Worm (Caenorhabditis elegans) whole organism, L2 larva: ENCODE data around the gene F21C10.6.

Experiments used
- C34F6.9 ChIP-seq: fragments of 150-350 bp; optimal IDR thresholded peaks from 2 replicates; lab custom pipeline; 2014; ENCODE audit warnings: missing biosample characterization, missing genetic modification characterization
- Y55F3AM.14 ChIP-seq: fragments of 200-800 bp; sonication (Bioruptor generic); optimal IDR thresholded peaks from 2 replicates; lab custom pipeline; 2018; ENCODE audit warnings: mild to moderate bottlenecking, missing genetic modification characterization, missing compliant biosample characterization
- ZK546.5 ChIP-seq: sonication (generic microtip); optimal IDR thresholded peaks from 2 replicates; lab custom pipeline; 2017; ENCODE audit warnings: missing biosample characterization, missing genetic modification characterization
- alr-1 ChIP-seq: fragments of 150-350 bp; optimal IDR thresholded peaks from 2 replicates; lab custom pipeline; 2014; ENCODE audit warnings: missing biosample characterization, missing genetic modification characterization
- aly-2 ChIP-seq: fragments of 150-350 bp; optimal IDR thresholded peaks from 2 replicates; lab custom pipeline; 2014; ENCODE audit warnings: missing biosample characterization, missing genetic modification characterization
- ama-1 ChIP-seq: fragments of 150-350 bp; optimal IDR thresholded peaks from 2 replicates; lab custom pipeline; 2018; ENCODE audit warnings: inconsistent platforms
- ceh-16 ChIP-seq: fragments of 150-350 bp; optimal IDR thresholded peaks from 2 replicates; lab custom pipeline; 2014; ENCODE audit warnings: missing biosample characterization, missing genetic modification characterization
- crh-2 ChIP-seq: sonication (generic microtip); optimal IDR thresholded peaks from 2 replicates; lab custom pipeline; 2017; ENCODE audit warnings: missing biosample characterization, missing genetic modification characterization
- dmd-4 ChIP-seq: sonication (generic microtip); optimal IDR thresholded peaks from 2 replicates; lab custom pipeline; 2017; ENCODE audit warnings: missing biosample characterization, missing genetic modification characterization
- elt-1 ChIP-seq: fragments of 150-350 bp; optimal IDR thresholded peaks from 2 replicates; lab custom pipeline; 2014; ENCODE audit warnings: missing biosample characterization, missing genetic modification characterization
- elt-3 ChIP-seq: sonication (generic microtip); optimal IDR thresholded peaks from 2 replicates; lab custom pipeline; 2017; ENCODE audit warnings: missing biosample characterization, missing genetic modification characterization
- gmeb-1 ChIP-seq: fragments of 150-350 bp; optimal IDR thresholded peaks from 2 replicates; lab custom pipeline; 2014; ENCODE audit warnings: missing biosample characterization, missing genetic modification characterization
- lin-11 ChIP-seq: fragments of 150-350 bp; sonication (generic microtip); optimal IDR thresholded peaks from 2 replicates; lab custom pipeline; 2014; ENCODE audit warnings: missing biosample characterization, missing genetic modification characterization, inconsistent platforms, mixed read lengths
- lin-13 ChIP-seq: fragments of 150-350 bp; optimal IDR thresholded peaks from 2 replicates; lab custom pipeline; 2014; ENCODE audit warnings: missing biosample characterization, missing genetic modification reagents, missing genetic modification characterization
- lin-39 ChIP-seq: fragments of 150-350 bp; optimal IDR thresholded peaks from 2 replicates; lab custom pipeline; 2014; ENCODE audit warnings: missing biosample characterization, missing genetic modification reagents, missing genetic modification characterization
- lsy-2 ChIP-seq, 2 experiments: fragments of 150-350 bp in 1 of 2; sonication (generic microtip) in 1 of 2; optimal IDR thresholded peaks; 2 replicates each; lab custom pipeline; 2014 to 2017; ENCODE audit warnings: missing biosample characterization in 2 of 2, missing genetic modification characterization in 2 of 2
- mab-5 ChIP-seq: fragments of 150-350 bp; optimal IDR thresholded peaks from 2 replicates; lab custom pipeline; 2014; ENCODE audit warnings: missing biosample characterization, missing genetic modification characterization
- mbf-1 ChIP-seq: sonication (generic microtip); optimal IDR thresholded peaks from 2 replicates; lab custom pipeline; 2017; ENCODE audit warnings: missing biosample characterization, missing genetic modification characterization
- mdl-1 ChIP-seq, 2 experiments: fragments of 150-350 bp in 1 of 2; sonication (generic microtip) in 1 of 2; optimal IDR thresholded peaks; 2 replicates each; lab custom pipeline; 2017; ENCODE audit warnings: missing biosample characterization in 2 of 2, missing genetic modification characterization in 2 of 2
- nhr-10 ChIP-seq: sonication (generic microtip); optimal IDR thresholded peaks from 2 replicates; lab custom pipeline; 2017; ENCODE audit warnings: missing biosample characterization, missing genetic modification characterization
- nhr-129 ChIP-seq: fragments of 150-350 bp; optimal IDR thresholded peaks from 2 replicates; lab custom pipeline; 2014; ENCODE audit warnings: missing biosample characterization, missing genetic modification characterization
- nhr-21 ChIP-seq: fragments of 150-350 bp; optimal IDR thresholded peaks from 2 replicates; lab custom pipeline; 2014; ENCODE audit warnings: missing biosample characterization, missing genetic modification characterization
- nhr-23 ChIP-seq: fragments of 150-350 bp; optimal IDR thresholded peaks from 2 replicates; lab custom pipeline; 2014; ENCODE audit warnings: missing biosample characterization, missing genetic modification reagents, missing genetic modification characterization
- nhr-237 ChIP-seq: fragments of 150-350 bp; optimal IDR thresholded peaks from 2 replicates; lab custom pipeline; 2014; ENCODE audit warnings: missing biosample characterization, missing genetic modification characterization
- nhr-25 ChIP-seq: fragments of 150-350 bp; sonication (generic microtip); optimal IDR thresholded peaks from 3 replicates; lab custom pipeline; 2014; ENCODE audit warnings: missing biosample characterization, missing genetic modification characterization
- nhr-6 ChIP-seq: fragments of 150-350 bp; optimal IDR thresholded peaks from 2 replicates; lab custom pipeline; 2014; ENCODE audit warnings: missing biosample characterization, missing genetic modification characterization
- nhr-77 ChIP-seq: fragments of 150-350 bp; optimal IDR thresholded peaks from 2 replicates; lab custom pipeline; 2014; ENCODE audit warnings: missing biosample characterization, missing genetic modification characterization
- peb-1 ChIP-seq: fragments of 150-350 bp; optimal IDR thresholded peaks from 2 replicates; lab custom pipeline; 2014; ENCODE audit warnings: missing biosample characterization, missing genetic modification characterization
- sem-4 ChIP-seq: fragments of 150-350 bp; optimal IDR thresholded peaks from 2 replicates; lab custom pipeline; 2014; ENCODE audit warnings: missing biosample characterization, missing genetic modification reagents, missing genetic modification characterization
- skn-1 ChIP-seq: sonication (generic microtip); optimal IDR thresholded peaks from 2 replicates; lab custom pipeline; 2017; ENCODE audit warnings: missing biosample characterization, missing genetic modification characterization
- sma-3 ChIP-seq: sonication (generic microtip); optimal IDR thresholded peaks from 2 replicates; lab custom pipeline; 2016; ENCODE audit warnings: missing genetic modification reagents, missing genetic modification characterization, missing compliant biosample characterization
- sma-9 ChIP-seq, 2 experiments: fragments of 150-350 bp in 1 of 2; sonication (generic microtip) in 1 of 2; optimal IDR thresholded peaks; 2 replicates each; lab custom pipeline; 2014 to 2016; ENCODE audit warnings: missing genetic modification characterization in 2 of 2, mild to moderate bottlenecking in 1 of 2, missing biosample characterization in 1 of 2, missing compliant biosample characterization in 1 of 2, missing genetic modification reagents in 1 of 2, moderate library complexity in 1 of 2
- snpc-4 ChIP-seq: fragments of 150-350 bp; optimal IDR thresholded peaks from 2 replicates; lab custom pipeline; 2014; ENCODE audit warnings: missing biosample characterization, missing genetic modification characterization
- unc-39 ChIP-seq: fragments of 150-350 bp; optimal IDR thresholded peaks from 2 replicates; lab custom pipeline; 2014; ENCODE audit warnings: missing biosample characterization, missing genetic modification characterization
- unc-55 ChIP-seq: fragments of 150-350 bp; sonication (generic microtip); optimal IDR thresholded peaks from 3 replicates; lab custom pipeline; 2014; ENCODE audit warnings: missing biosample characterization, missing genetic modification reagents, missing genetic modification characterization
- unc-62 ChIP-seq: fragments of 150-350 bp; optimal IDR thresholded peaks from 2 replicates; lab custom pipeline; 2014; ENCODE audit warnings: missing biosample characterization, missing genetic modification reagents, missing genetic modification characterization
- zag-1 ChIP-seq: fragments of 150-350 bp; optimal IDR thresholded peaks from 2 replicates; lab custom pipeline; 2014; ENCODE audit warnings: missing biosample characterization, missing genetic modification characterization
- ztf-1 ChIP-seq: fragments of 200-800 bp; sonication (Bioruptor generic); conservative IDR thresholded peaks from 2 replicates; pipeline ENCODE4 v1.3.6; 2022; ENCODE audit warnings: missing genetic modification characterization, missing compliant biosample characterization
- ztf-11 ChIP-seq: sonication (generic microtip); optimal IDR thresholded peaks from 2 replicates; lab custom pipeline; 2017; ENCODE audit warnings: missing biosample characterization, missing genetic modification characterization
- ztf-4 ChIP-seq: fragments of 150-350 bp; optimal IDR thresholded peaks from 2 replicates; lab custom pipeline; 2014; ENCODE audit warnings: missing biosample characterization, missing genetic modification characterization

Gene F21C10.6

DNA sequence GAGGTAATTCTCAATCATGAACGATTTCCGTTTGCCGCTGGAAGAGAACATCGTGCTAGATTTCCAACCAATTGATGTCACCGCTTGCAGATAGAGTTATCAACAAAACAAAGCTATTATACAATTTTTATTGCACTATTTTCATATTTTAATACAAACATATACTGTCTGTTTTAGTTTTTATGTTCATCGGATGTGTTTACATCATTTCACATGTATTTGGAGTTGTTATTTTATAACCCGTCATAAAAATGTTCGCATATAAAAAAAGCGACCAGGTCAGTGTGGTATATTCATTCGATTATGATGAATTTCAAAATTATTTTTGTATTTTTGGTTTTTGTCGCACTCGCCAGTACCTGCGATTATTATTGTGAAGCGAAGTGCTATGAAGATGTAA, 1.1 kb upstream of the F21C10.6 start, which contains the start of gene F21C10.11:
Gene F21C10.11, plus strand, starts transcription at position 301 of the 400 bp plus-strand sequence.
- TF ChIP-seq mab-5 (tag; lab: Kevin White, UChicago): no peak
- TF ChIP-seq mdl-1 (tag; optimal IDR thresholded peaks at IDR 0.05; lab: Kevin White, UChicago): no peak

DNA sequence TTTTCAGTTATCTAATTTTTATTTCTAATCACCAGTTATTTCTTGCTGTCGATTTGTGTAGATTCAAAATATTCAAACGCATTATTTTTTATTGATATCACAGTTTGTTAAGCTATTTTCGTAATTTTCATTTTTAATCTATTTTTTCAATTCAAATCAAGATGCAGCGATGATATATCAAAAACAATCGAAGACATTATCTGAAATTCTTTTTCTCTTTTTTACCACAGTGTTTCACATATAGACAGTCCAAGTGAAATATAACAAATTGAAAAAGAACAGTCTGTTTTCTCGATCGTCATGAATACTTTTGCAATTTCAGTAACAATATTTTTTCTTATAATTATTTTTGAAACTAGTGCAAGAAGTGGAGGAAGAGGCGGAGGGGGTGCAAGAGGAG, 1.1 kb downstream of the F21C10.6 start, which contains the start of gene F21C10.5:
Gene F21C10.5, plus strand, starts transcription at position 301 of the 400 bp plus-strand sequence.
- TF ChIP-seq unc-62 (GFP tag; lab: Kevin White, UChicago) (no peak), snpc-4 (no peak), mab-5 (tag; lab: Kevin White, UChicago) (no peak), nhr-23 (tag; lab: Kevin White, UChicago) (no peak), alr-1 (tag; lab: Kevin White, UChicago) (no peak), unc-39 (tag; lab: Kevin White, UChicago) (no peak), zag-1 (tag; lab: Kevin White, UChicago) (no peak), nhr-10 (tag; lab: Kevin White, UChicago) (no peak), unc-55 (no peak), ZK546.5 (tag; lab: Kevin White, UChicago) (no peak), aly-2 (no peak), mdl-1 (tag; optimal IDR thresholded peaks at IDR 0.05; lab: Kevin White, UChicago) (no peak), nhr-25 (tag; lab: Kevin White, UChicago) (no peak), C34F6.9 (tag; lab: Kevin White, UChicago) (no peak), gmeb-1 (tag; lab: Kevin White, UChicago) (no peak), lin-39 (tag; lab: Kevin White, UChicago) (no peak), elt-1 (no peak), sma-3 (GFP tag; lab: Kevin White, UChicago) (no peak)

- no peak for TF ChIP-seq mbf-1
- TF ChIP-seq C34F6.9 (tag; lab: Kevin White, UChicago): no peak
- no peak for TF ChIP-seq lin-39 (tag; lab: Kevin White, UChicago)
- TF ChIP-seq nhr-23 (tag; lab: Kevin White, UChicago): no peak
- no peak for TF ChIP-seq ZK546.5 (tag; lab: Kevin White, UChicago)
Observed at ce11 chrV:9126316-9126715, 2.0 kb downstream of the F21C10.6 start, which contains the start of gene F21C10.4. F21C10.4 (plus strand) TSS chrV:9126616.

DNA sequence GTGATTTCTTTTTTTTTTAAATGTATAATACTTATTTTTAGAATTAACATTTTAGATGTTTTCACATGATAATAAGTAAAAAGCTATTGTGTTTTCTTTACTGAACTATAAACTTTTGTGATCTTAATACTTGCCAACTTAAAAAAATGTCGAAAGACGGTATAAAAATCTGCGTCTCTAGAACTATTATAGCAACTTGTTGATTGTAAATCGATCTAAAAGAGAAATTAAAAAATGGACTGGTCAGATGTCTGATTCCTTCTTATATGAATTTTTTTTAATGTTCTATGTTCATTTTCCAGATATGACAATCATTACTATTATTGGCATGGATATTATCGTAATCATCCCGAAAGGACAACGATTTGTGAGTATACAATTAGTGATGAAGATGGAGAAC, 3.5 kb downstream of the F21C10.6 start, which contains the start of gene F21C10.3:
Gene F21C10.3, plus strand, starts transcription at position 301 of the 400 bp plus-strand sequence.
- TF ChIP-seq lin-11: no peak
- TF ChIP-seq unc-55: no peak
- TF ChIP-seq elt-3 (tag; lab: Kevin White, UChicago): no peak
- no peak for TF ChIP-seq ceh-16 (tag; lab: Kevin White, UChicago)
- no peak for TF ChIP-seq lin-13
- TF ChIP-seq nhr-23 (tag; lab: Kevin White, UChicago): no peak
- TF ChIP-seq alr-1 (tag; lab: Kevin White, UChicago): no peak
- TF ChIP-seq skn-1 (tag; lab: Kevin White, UChicago): no peak
- TF ChIP-seq mbf-1: no peak
- TF ChIP-seq nhr-6 (tag; lab: Kevin White, UChicago): no peak
- no peak for TF ChIP-seq ama-1
- TF ChIP-seq elt-1: no peak
- no peak for TF ChIP-seq nhr-10 (tag; lab: Kevin White, UChicago)
- TF ChIP-seq ZK546.5 (tag; lab: Kevin White, UChicago): no peak
- no peak for TF ChIP-seq unc-62 (GFP tag; lab: Kevin White, UChicago)
- TF ChIP-seq sma-3 (GFP tag; lab: Kevin White, UChicago): no peak
- no peak for TF ChIP-seq mab-5 (tag; lab: Kevin White, UChicago)
- TF ChIP-seq lsy-2 (tag; optimal IDR thresholded peaks at IDR 0.05; lab: Kevin White, UChicago): no peak

- TF ChIP-seq mdl-1 (tag; optimal IDR thresholded peaks at IDR 0.05; lab: Kevin White, UChicago) (peak; percentile 88 to 89), Y55F3AM.14 (GFP tag; lab: Kevin White, UChicago) (no peak), nhr-10 (tag; lab: Kevin White, UChicago) (no peak), unc-62 (GFP tag; lab: Kevin White, UChicago) (no peak), nhr-129 (peak; percentile 62), nhr-23 (tag; lab: Kevin White, UChicago) (no peak), aly-2 (no peak), nhr-21 (tag; lab: Kevin White, UChicago) (peak; percentile 75), crh-2 (tag; lab: Kevin White, UChicago) (peak; percentile 66), ZK546.5 (tag; lab: Kevin White, UChicago) (no peak), lin-11 (peak; percentile 40), nhr-77 (tag; lab: Kevin White, UChicago) (no peak), nhr-237 (tag; lab: Kevin White, UChicago) (no peak), ama-1 (no peak), lin-13 (peak; percentile 45), ztf-1 (no peak), ztf-4 (tag; lab: Kevin White, UChicago) (no peak), elt-1 (no peak), dmd-4 (no peak), zag-1 (tag; lab: Kevin White, UChicago) (peak; percentile 56), sma-9 (GFP tag; optimal IDR thresholded peaks at IDR 0.05; lab: Kevin White, UChicago) (peak; percentile 73), sma-9 (tag; optimal IDR thresholded peaks at IDR 0.05; lab: Kevin White, UChicago) (no peak), unc-39 (tag; lab: Kevin White, UChicago) (no peak), unc-55 (peak; percentile 75), ztf-11 (tag; lab: Kevin White, UChicago) (no peak), lsy-2 (tag; optimal IDR thresholded peaks at IDR 0.05; lab: Kevin White, UChicago) (peak in 1 of 2 experiments; percentile 76), sem-4 (tag; lab: Kevin White, UChicago) (no peak), C34F6.9 (tag; lab: Kevin White, UChicago) (peak; percentile 87), gmeb-1 (tag; lab: Kevin White, UChicago) (no peak), nhr-6 (tag; lab: Kevin White, UChicago) (peak; percentile 34), peb-1 (tag; lab: Kevin White, UChicago) (no peak)
- TF ChIP-seq, all 48 proteins: peak for 12
Observed at ce11 chrV:9128562-9128961, 4.3 kb downstream of the F21C10.6 start.
